Worm (Caenorhabditis elegans): ENCODE results near the gene cid-1.

- TF ChIP-seq duxl-1 (tag; optimal IDR thresholded peaks at IDR 0.05; ENCODE audit: poor library complexity) (no peak), dve-1 (tag; optimal IDR thresholded peaks at IDR 0.05; ENCODE audit: insufficient read depth) (no peak), zip-11 (GFP tag; IDR thresholded peaks at IDR 0.05) (no peak), zfp-3 (GFP tag; conservative IDR thresholded peaks at IDR 0.05) (no peak), ctbp-1 (GFP tag; IDR thresholded peaks at IDR 0.05) (no peak), daf-19 (GFP tag; conservative IDR thresholded peaks at IDR 0.05) (no peak), zfp-2 (tag; optimal IDR thresholded peaks at IDR 0.05) (no peak), lin-13 (GFP tag; optimal IDR thresholded peaks at IDR 0.05) (no peak), ztf-11 (tag; optimal IDR thresholded peaks at IDR 0.05) (no peak), mep-1 (tag; optimal IDR thresholded peaks at IDR 0.05) (no peak)
Observed at ce11 chrIII:5188426-5188825, 14.7 kb downstream of the cid-1 start, which contains the start of gene K10D2.8.
